Fruit fly (Drosophila melanogaster) whole organism, wandering third instar larva: ENCODE data around the gene mei-41.

Experiments
- Hr78 ChIP-seq: fragments of >200 bp; optimal IDR thresholded peaks from 2 replicates; lab custom pipeline; 2017; ENCODE audit warnings: missing biosample characterization, missing genetic modification characterization
- Myc ChIP-seq: fragments of >200 bp; optimal IDR thresholded peaks from 2 replicates; lab custom pipeline; 2017
- OdsH ChIP-seq: fragments of 200-800 bp; sonication (Bioruptor generic); optimal IDR thresholded peaks from 2 replicates; lab custom pipeline; 2016; ENCODE audit warnings: missing biosample characterization, mild to moderate bottlenecking, missing genetic modification characterization
- Sp1 ChIP-seq: fragments of 200-800 bp; sonication (Bioruptor generic); optimal IDR thresholded peaks from 3 replicates; lab custom pipeline; 2019; ENCODE audit warnings: missing biosample characterization, mild to moderate bottlenecking, missing genetic modification characterization, moderate library complexity
- Vsx2 ChIP-seq: fragments of 200-300, 225-300 bp; sonication (Bioruptor generic); optimal IDR thresholded peaks from 2 replicates; lab custom pipeline; 2018; ENCODE audit warnings: missing biosample characterization, missing genetic modification characterization; ENCODE audit not compliant: partially characterized antibody
- br ChIP-seq: fragments of 200-800 bp; sonication (Bioruptor generic); optimal IDR thresholded peaks from 2 replicates; lab custom pipeline; 2016; ENCODE audit warnings: missing biosample characterization, missing genetic modification characterization
- lola ChIP-seq: fragments of >200 bp; optimal IDR thresholded peaks from 2 replicates; lab custom pipeline; 2017; ENCODE audit warnings: missing biosample characterization, missing genetic modification characterization
- usp ChIP-seq: fragments of >200 bp; optimal IDR thresholded peaks from 2 replicates; lab custom pipeline; 2017; ENCODE audit warnings: missing biosample characterization, missing genetic modification characterization

DNA sequence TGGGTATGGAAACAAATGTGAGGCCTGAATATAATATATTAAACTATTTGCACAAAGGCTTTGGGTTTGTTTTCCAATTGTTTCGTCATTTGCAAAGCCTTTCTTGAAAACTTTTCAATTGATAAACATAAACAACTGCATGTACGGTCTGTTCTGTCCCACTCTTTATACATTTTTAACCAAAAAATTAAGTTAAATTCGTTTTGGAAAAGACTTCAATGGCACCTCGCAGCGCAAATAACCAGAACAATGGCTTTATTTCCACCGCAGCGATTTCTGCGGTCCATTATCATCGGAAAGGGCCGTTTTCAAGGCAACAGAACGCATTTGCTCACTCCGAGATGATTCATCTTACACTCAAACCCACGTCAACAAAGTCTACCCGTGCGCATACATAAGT, 29.4 kb downstream of the mei-41 start:
- TF ChIP-seq Sp1 (GFP tag; lab: Kevin White, UChicago) (no peak), br (GFP tag; lab: Kevin White, UChicago) (no peak), Vsx2 (GFP tag; lab: Kevin White, UChicago) (no peak), OdsH (GFP tag; lab: Kevin White, UChicago) (no peak), usp (no peak), Hr78 (GFP tag; lab: Kevin White, UChicago) (no peak), lola (GFP tag; lab: Kevin White, UChicago) (no peak), Myc (lab: Kevin White, UChicago) (no peak)
